Fruit fly (Drosophila melanogaster): ENCODE measurements around the gene Cht7.
A peak's percentile ranks its signal among the peaks of the same experiment; 100 is the strongest.

Cht7 gene

DNA sequence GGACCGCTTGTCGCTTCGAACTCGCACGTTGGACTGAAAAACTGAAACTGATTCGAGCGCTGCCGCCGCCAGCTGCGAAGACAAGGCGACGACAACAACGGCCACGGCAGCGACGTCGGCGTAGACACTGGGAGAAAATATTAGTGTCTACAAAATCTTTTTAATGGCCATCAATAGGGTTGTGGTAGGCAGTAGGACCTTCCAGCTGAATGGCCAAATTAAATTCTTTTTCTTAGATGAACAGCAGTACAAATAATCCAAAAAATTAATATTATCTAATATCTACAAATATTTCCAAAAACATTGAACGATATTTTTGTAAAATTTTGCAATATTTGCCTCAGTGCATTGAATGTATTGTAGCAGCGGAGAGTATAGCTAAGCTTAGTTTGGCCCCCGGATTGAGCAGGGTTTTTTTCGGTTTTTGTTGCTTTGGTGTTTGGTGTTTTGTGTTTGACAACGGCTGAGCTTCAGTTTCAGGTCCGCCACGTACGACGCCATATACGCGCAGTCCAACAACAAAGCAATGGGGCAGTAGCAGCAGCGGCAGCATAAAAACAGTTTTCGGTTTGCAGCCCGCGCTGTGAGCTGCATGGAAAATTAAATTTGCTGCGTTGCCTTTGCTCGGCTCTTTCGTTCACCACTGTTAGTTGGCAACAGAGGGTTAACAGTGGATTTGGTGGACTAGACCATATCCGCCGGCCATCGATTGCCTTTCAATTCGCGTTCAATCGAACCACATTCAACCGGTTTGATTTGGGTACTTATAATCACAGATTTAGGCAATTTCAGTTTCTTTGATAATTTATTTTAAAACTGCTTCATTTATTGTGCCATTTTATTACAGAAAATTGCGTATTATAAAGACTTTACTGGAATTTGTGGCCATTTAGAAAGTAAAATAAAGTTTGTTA, at the start of gene Cht7 (continued):
- TF ChIP-seq CG18476 (GFP tag; optimal IDR thresholded peaks at IDR 0.05) (peak; percentile 76), Nf-YA (GFP tag; IDR thresholded peaks at IDR 0.05) (peak; percentile 78), Antp (GFP tag; optimal IDR thresholded peaks at IDR 0.05) (peak; percentile 52), oc (tag; optimal IDR thresholded peaks at IDR 0.05) (peak; percentile 90), ap (GFP tag; IDR thresholded peaks at IDR 0.05) (peak; percentile 75), Atf6 (GFP tag; IDR thresholded peaks at IDR 0.05) (peak; percentile 86), CG12299 (tag; optimal IDR thresholded peaks at IDR 0.05) (peak; percentile 84), mld (GFP tag; IDR thresholded peaks at IDR 0.05; ENCODE audit: partially characterized antibody) (no peak), gcm (GFP tag; optimal IDR thresholded peaks at IDR 0.05) (peak; percentile 79), sens (GFP tag) (peak; percentile 89), maf-S (GFP tag; optimal IDR thresholded peaks at IDR 0.05) (peak; percentile 46), CG4617 (GFP tag; optimal IDR thresholded peaks at IDR 0.05; ENCODE audit: borderline replicate concordance) (peak; percentile 62), CG30020 (tag; optimal IDR thresholded peaks at IDR 0.05) (peak; percentile 55), pzg (GFP tag; optimal IDR thresholded peaks at IDR 0.05) (no peak), stwl (tag; optimal IDR thresholded peaks at IDR 0.05) (no peak), Sin3A (optimal IDR thresholded peaks at IDR 0.05) (no peak), CG8944 (GFP tag; optimal IDR thresholded peaks at IDR 0.05) (peak; percentile 58), Usf (GFP tag; optimal IDR thresholded peaks at IDR 0.05) (peak; percentile 62), Blimp-1 (GFP tag; optimal IDR thresholded peaks at IDR 0.05) (peak; percentile 77), Bdp1 (GFP tag; optimal IDR thresholded peaks at IDR 0.05) (peak; percentile 70), CG10654 (GFP tag; optimal IDR thresholded peaks at IDR 0.05) (peak; percentile 49), ash1 (GFP tag; optimal IDR thresholded peaks at IDR 0.05) (no peak), sqz (GFP tag; optimal IDR thresholded peaks at IDR 0.05) (peak; percentile 76), CG1792 (GFP tag; optimal IDR thresholded peaks at IDR 0.05) (peak; percentile 23), Fer2 (tag; optimal IDR thresholded peaks at IDR 0.05) (peak; percentile 46), Drgx (GFP tag; IDR thresholded peaks at IDR 0.05) (peak; percentile 92), chn (GFP tag; optimal IDR thresholded peaks at IDR 0.05) (peak; percentile 81), CG6689 (GFP tag; IDR thresholded peaks at IDR 0.05) (peak; percentile 91), sisA (GFP tag; IDR thresholded peaks at IDR 0.05) (peak; percentile 77), Doc2 (GFP tag; IDR thresholded peaks at IDR 0.05) (0 out of 2 replicates have a peak, but pooled peaks have one; percentile 30), Scr (GFP tag; IDR thresholded peaks at IDR 0.05; ENCODE audit: partially characterized antibody) (no peak), psq (GFP tag; optimal IDR thresholded peaks at IDR 0.05) (peak; percentile 52), Neu2 (GFP tag; optimal IDR thresholded peaks at IDR 0.05; ENCODE audit: borderline replicate concordance) (no peak), Eip74EF (GFP tag; optimal IDR thresholded peaks at IDR 0.05) (peak in 1 of 2 experiments; percentile 89), Hr3 (GFP tag; optimal IDR thresholded peaks at IDR 0.05) (peak; percentile 80), ftz-f1 (GFP tag; optimal IDR thresholded peaks at IDR 0.05) (peak; percentile 8), CG3838 (GFP tag; optimal IDR thresholded peaks at IDR 0.05) (peak; percentile 45), Bgb (GFP tag; IDR thresholded peaks at IDR 0.05; ENCODE audit: partially characterized antibody) (no peak), CG42726 (GFP tag; IDR thresholded peaks at IDR 0.05; ENCODE audit: partially characterized antibody) (no peak), CG4854 (GFP tag; optimal IDR thresholded peaks at IDR 0.05) (peak; percentile 69), gsb-n (tag; optimal IDR thresholded peaks at IDR 0.05) (peak; percentile 88), CG3995 (GFP tag; optimal IDR thresholded peaks at IDR 0.05) (peak; percentile 21), wor (GFP tag; IDR thresholded peaks at IDR 0.05) (peak; percentile 77), Asciz (GFP tag; optimal IDR thresholded peaks at IDR 0.05) (peak; percentile 73), tup (GFP tag; optimal IDR thresholded peaks at IDR 0.05) (peak; percentile 60), seq (GFP tag; IDR thresholded peaks at IDR 0.05) (peak; percentile 90), CG4730 (GFP tag; IDR thresholded peaks at IDR 0.05) (peak; percentile 80), gce (GFP tag; IDR thresholded peaks at IDR 0.05) (peak; percentile 73; the same call in 2 of the 3 replicates), gem (tag; optimal IDR thresholded peaks at IDR 0.05) (peak; percentile 94)

Measured in whole organism, embryonic.